Worm (Caenorhabditis elegans) whole organism, L4 larva: ENCODE data around the gene rpl-37.

Experiments used
- F10B5.3 ChIP-seq: sonication (generic microtip); optimal IDR thresholded peaks from 2 replicates; lab custom pipeline; 2016; ENCODE audit warnings: mild to moderate bottlenecking, missing genetic modification characterization, missing compliant biosample characterization
- Y105C5A.15 ChIP-seq: fragments of 200-800 bp; sonication (Bioruptor generic); IDR thresholded peaks from 2 replicates; pipeline ENCODE4 v1.3.6; 2022; ENCODE audit warnings: missing genetic modification characterization, missing compliant biosample characterization
- Y48G9A.11 ChIP-seq: fragments of 200-800 bp; sonication (Bioruptor generic); IDR thresholded peaks from 2 replicates; pipeline ENCODE4 v1.3.6; 2022; ENCODE audit warnings: missing genetic modification reagents, missing genetic modification characterization, missing compliant biosample characterization
- Y5F2A.4 ChIP-seq: fragments of 200-800 bp; sonication (Bioruptor generic); optimal IDR thresholded peaks from 2 replicates; lab custom pipeline; 2018; ENCODE audit warnings: mild to moderate bottlenecking, missing genetic modification characterization, missing compliant biosample characterization
- Y75B8A.6 ChIP-seq: fragments of 200-800 bp; sonication (Bioruptor generic); IDR thresholded peaks from 2 replicates; pipeline ENCODE4 v1.3.6; 2022; ENCODE audit warnings: missing genetic modification reagents, missing genetic modification characterization, missing compliant biosample characterization
- ceh-82 ChIP-seq: sonication (generic microtip); optimal IDR thresholded peaks from 2 replicates; lab custom pipeline; 2017; ENCODE audit warnings: missing biosample characterization, missing genetic modification characterization
- dve-1 ChIP-seq: sonication (generic microtip); optimal IDR thresholded peaks from 2 replicates; lab custom pipeline; 2017; ENCODE audit warnings: antibody characterized with exemption, mild to moderate bottlenecking, missing genetic modification characterization, missing compliant biosample characterization; ENCODE audit not compliant: insufficient read depth
- lim-7 ChIP-seq: fragments of 200-800 bp; sonication (Bioruptor generic); IDR thresholded peaks from 2 replicates; pipeline ENCODE4 v1.3.6; 2022; ENCODE audit warnings: missing genetic modification characterization, missing compliant biosample characterization
- lin-13 ChIP-seq: fragments of 150-350 bp; optimal IDR thresholded peaks from 2 replicates; lab custom pipeline; 2014; ENCODE audit warnings: missing biosample characterization, missing genetic modification reagents, missing genetic modification characterization
- lin-29 ChIP-seq: fragments of 200-800 bp; sonication (Bioruptor generic); IDR thresholded peaks from 2 replicates; pipeline ENCODE4 v1.3.6; 2022; ENCODE audit warnings: missing genetic modification reagents, missing genetic modification characterization, missing compliant biosample characterization
- mdl-1 ChIP-seq, 2 experiments: fragments of 150-350 bp in 1 of 2; sonication (generic microtip) in 1 of 2; optimal IDR thresholded peaks; 2 replicates each; lab custom pipeline; 2014 to 2017; ENCODE audit warnings: missing biosample characterization in 2 of 2, missing genetic modification characterization in 2 of 2
- mxl-3 ChIP-seq: fragments of 200-800 bp; sonication (Bioruptor generic); optimal IDR thresholded peaks from 2 replicates; lab custom pipeline; 2018; ENCODE audit warnings: mild to moderate bottlenecking, missing genetic modification characterization, missing compliant biosample characterization
- nhr-102 ChIP-seq: sonication (generic microtip); optimal IDR thresholded peaks from 2 replicates; lab custom pipeline; 2016; ENCODE audit warnings: mild to moderate bottlenecking, missing genetic modification characterization, moderate library complexity, missing compliant biosample characterization
- nhr-28 ChIP-seq: fragments of 150-350 bp; optimal IDR thresholded peaks from 2 replicates; lab custom pipeline; 2014; ENCODE audit warnings: missing biosample characterization, missing genetic modification characterization
- set-16 ChIP-seq: fragments of 200-800 bp; sonication (Bioruptor generic); IDR thresholded peaks from 2 replicates; pipeline ENCODE4 v1.3.6; 2022; ENCODE audit warnings: missing genetic modification reagents, missing genetic modification characterization, missing compliant biosample characterization
- snpc-1.2 ChIP-seq: fragments of 200-800 bp; sonication (Bioruptor generic); IDR thresholded peaks from 2 replicates; pipeline ENCODE4 v1.3.6; 2022; ENCODE audit warnings: missing genetic modification reagents, missing genetic modification characterization, missing compliant biosample characterization
- spr-3 ChIP-seq: fragments of 200-800 bp; sonication (Bioruptor generic); optimal IDR thresholded peaks from 2 replicates; lab custom pipeline; 2018; ENCODE audit warnings: mild to moderate bottlenecking, missing genetic modification characterization, missing compliant biosample characterization
- unc-39 ChIP-seq: sonication (generic microtip); optimal IDR thresholded peaks from 2 replicates; lab custom pipeline; 2017; ENCODE audit warnings: missing biosample characterization, missing genetic modification characterization
- zag-1 ChIP-seq: fragments of 150-350 bp; optimal IDR thresholded peaks from 2 replicates; lab custom pipeline; 2014; ENCODE audit warnings: missing biosample characterization, missing genetic modification characterization
- ztf-11 ChIP-seq: fragments of 150-350 bp; optimal IDR thresholded peaks from 2 replicates; lab custom pipeline; 2014; ENCODE audit warnings: missing biosample characterization, missing genetic modification characterization

rpl-37 gene

DNA sequence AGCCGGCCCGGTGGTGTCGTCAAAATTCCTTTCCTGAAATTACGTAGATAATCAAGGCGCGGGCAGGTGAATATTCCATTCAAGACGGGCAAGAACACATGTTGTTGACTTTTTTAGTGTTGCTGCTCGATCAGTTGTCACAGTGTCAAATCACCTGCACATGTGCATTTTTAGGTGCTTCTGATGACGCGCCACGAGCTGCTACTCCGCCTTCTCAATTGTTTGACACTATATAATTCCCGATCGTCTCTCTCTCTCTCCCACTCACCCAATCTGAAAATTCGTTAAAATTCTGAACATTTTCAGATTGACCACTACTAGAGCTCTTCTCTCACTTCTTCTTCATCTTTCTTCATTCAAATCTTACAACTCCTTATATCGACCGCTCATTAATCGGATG is 44.8 kb downstream of the rpl-37 start, which contains the start of gene nhr-6:
Gene nhr-6 (plus strand): TSS at position 301 of the 400 bp plus-strand sequence.
- TF ChIP-seq zag-1 (tag; lab: Kevin White, UChicago) (no peak), lin-13 (GFP tag; lab: Kevin White, UChicago) (no peak), lim-7 (GFP tag; lab: Robert Waterston, UW) (no peak), mdl-1 (tag; optimal IDR thresholded peaks at IDR 0.05; lab: Kevin White, UChicago) (no peak), Y75B8A.6 (GFP tag; lab: Robert Waterston, UW) (no peak), snpc-1.2 (GFP tag; lab: Robert Waterston, UW) (no peak), nhr-28 (no peak), unc-39 (no peak), ceh-82 (tag; lab: Kevin White, UChicago) (no peak), ztf-11 (tag; lab: Kevin White, UChicago) (no peak), Y48G9A.11 (GFP tag; lab: Robert Waterston, UW) (no peak), Y105C5A.15 (GFP tag; lab: Robert Waterston, UW) (no peak), set-16 (GFP tag; lab: Robert Waterston, UW) (no peak), dve-1 (no peak), nhr-102 (tag; lab: Kevin White, UChicago) (no peak), mxl-3 (GFP tag; lab: Kevin White, UChicago) (no peak), lin-29 (no peak), F10B5.3 (tag; lab: Kevin White, UChicago) (no peak), Y5F2A.4 (no peak), spr-3 (no peak)
